Worm (Caenorhabditis elegans): ENCODE results near the gene C34D4.3.

Gene C34D4.3

ce11 chrIV:7153362-7153761, at the start of gene C34D4.3:
Gene C34D4.3 (plus strand): TSS chrIV:7153662.
- TF ChIP-seq klf-2 (GFP tag; conservative IDR thresholded peaks at IDR 0.05): no peak
- no peak for TF ChIP-seq tab-1 (GFP tag; IDR thresholded peaks at IDR 0.05)
- TF ChIP-seq cog-1 (tag; optimal IDR thresholded peaks at IDR 0.05): no peak
- TF ChIP-seq ref-1 (GFP tag; conservative IDR thresholded peaks at IDR 0.05): no peak
- TF ChIP-seq ztf-23 (GFP tag; IDR thresholded peaks at IDR 0.05): no peak
- no peak for TF ChIP-seq flt-1 (GFP tag; IDR thresholded peaks at IDR 0.05)

DNA sequence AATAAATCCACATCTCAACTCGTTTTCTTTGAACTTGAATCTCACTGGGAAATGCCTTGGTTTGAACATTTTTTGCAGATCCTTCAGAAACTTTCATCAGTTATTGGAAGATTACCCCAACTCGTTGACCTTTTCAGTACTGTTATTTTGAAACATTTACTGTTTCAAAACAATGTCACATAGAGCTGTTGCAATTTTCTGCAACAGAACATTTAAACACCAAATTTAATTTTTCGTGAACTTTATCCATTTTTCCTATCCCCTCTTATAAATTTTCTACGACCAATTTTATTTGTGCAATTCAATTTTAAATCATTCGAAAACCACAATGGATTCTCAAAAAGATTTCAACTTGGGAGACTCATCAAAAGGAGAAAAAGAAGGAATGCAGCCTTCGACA, 45.6 kb upstream of the C34D4.3 start, which contains the start of gene ZC477.2:
Gene ZC477.2 (plus strand): TSS at position 301 of the 400 bp plus-strand sequence.
- TF ChIP-seq ztf-23 (GFP tag; IDR thresholded peaks at IDR 0.05) (no peak), tab-1 (GFP tag; IDR thresholded peaks at IDR 0.05) (no peak), klf-2 (GFP tag; conservative IDR thresholded peaks at IDR 0.05) (no peak), ref-1 (GFP tag; conservative IDR thresholded peaks at IDR 0.05) (no peak), T22C8.4 (GFP tag; IDR thresholded peaks at IDR 0.05) (no peak), ztf-29 (GFP tag; IDR thresholded peaks at IDR 0.05) (no peak), med-1 (GFP tag; optimal IDR thresholded peaks at IDR 0.05; ENCODE audit: insufficient read depth) (no peak), cog-1 (tag; optimal IDR thresholded peaks at IDR 0.05) (no peak), flt-1 (GFP tag; IDR thresholded peaks at IDR 0.05) (no peak)

DNA sequence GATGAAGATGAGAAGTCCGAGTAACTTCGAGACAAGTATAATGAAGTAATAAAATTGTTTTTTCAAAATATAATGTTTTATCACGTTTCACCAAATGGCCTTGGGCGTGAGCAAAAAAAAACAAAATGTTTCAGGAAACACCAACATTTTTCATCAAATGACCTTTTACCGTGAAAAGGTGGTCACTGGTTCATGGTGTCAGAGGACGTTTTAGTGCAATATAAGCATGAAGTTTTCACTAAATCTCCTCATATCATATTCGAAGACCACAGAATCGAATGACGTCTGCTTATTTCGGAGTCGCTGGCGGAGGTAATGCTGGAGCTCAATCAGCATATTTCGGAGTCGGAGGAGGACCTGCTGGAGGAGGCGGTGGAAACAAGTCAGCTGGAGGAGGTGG, 42.1 kb upstream of the C34D4.3 start, which contains the start of the genes ZC477.7 and ssq-3:
Gene ZC477.7 (minus strand): TSS at position 101 of the 400 bp plus-strand sequence.
Gene ssq-3 (plus strand): TSS at position 251 of the 400 bp plus-strand sequence.
- no peak for TF ChIP-seq med-1 (GFP tag; optimal IDR thresholded peaks at IDR 0.05; ENCODE audit: insufficient read depth)
- TF ChIP-seq ztf-23 (GFP tag; IDR thresholded peaks at IDR 0.05): no peak
- no peak for TF ChIP-seq ref-1 (GFP tag; conservative IDR thresholded peaks at IDR 0.05)
- TF ChIP-seq cog-1 (tag; optimal IDR thresholded peaks at IDR 0.05): no peak
- no peak for TF ChIP-seq klf-2 (GFP tag; conservative IDR thresholded peaks at IDR 0.05)
- TF ChIP-seq flt-1 (GFP tag; IDR thresholded peaks at IDR 0.05): no peak
- no peak for TF ChIP-seq tab-1 (GFP tag; IDR thresholded peaks at IDR 0.05)
- no peak for TF ChIP-seq ztf-29 (GFP tag; IDR thresholded peaks at IDR 0.05)
- TF ChIP-seq T22C8.4 (GFP tag; IDR thresholded peaks at IDR 0.05): no peak

- no peak for TF ChIP-seq cog-1 (tag; optimal IDR thresholded peaks at IDR 0.05)
- TF ChIP-seq klf-2 (GFP tag; conservative IDR thresholded peaks at IDR 0.05): no peak
- TF ChIP-seq T22C8.4 (GFP tag; IDR thresholded peaks at IDR 0.05): no peak
- no peak for TF ChIP-seq tab-1 (GFP tag; IDR thresholded peaks at IDR 0.05)
- no peak for TF ChIP-seq ref-1 (GFP tag; conservative IDR thresholded peaks at IDR 0.05)
- TF ChIP-seq ztf-29 (GFP tag; IDR thresholded peaks at IDR 0.05): no peak
- no peak for TF ChIP-seq ztf-23 (GFP tag; IDR thresholded peaks at IDR 0.05)
- no peak for TF ChIP-seq flt-1 (GFP tag; IDR thresholded peaks at IDR 0.05)
- TF ChIP-seq med-1 (GFP tag; optimal IDR thresholded peaks at IDR 0.05; ENCODE audit: insufficient read depth): no peak
Measured at ce11 chrIV:7114599-7114998, 38.9 kb upstream of the C34D4.3 start, which contains the start of gene nas-8. Gene nas-8 (plus strand): TSS chrIV:7114899.

DNA sequence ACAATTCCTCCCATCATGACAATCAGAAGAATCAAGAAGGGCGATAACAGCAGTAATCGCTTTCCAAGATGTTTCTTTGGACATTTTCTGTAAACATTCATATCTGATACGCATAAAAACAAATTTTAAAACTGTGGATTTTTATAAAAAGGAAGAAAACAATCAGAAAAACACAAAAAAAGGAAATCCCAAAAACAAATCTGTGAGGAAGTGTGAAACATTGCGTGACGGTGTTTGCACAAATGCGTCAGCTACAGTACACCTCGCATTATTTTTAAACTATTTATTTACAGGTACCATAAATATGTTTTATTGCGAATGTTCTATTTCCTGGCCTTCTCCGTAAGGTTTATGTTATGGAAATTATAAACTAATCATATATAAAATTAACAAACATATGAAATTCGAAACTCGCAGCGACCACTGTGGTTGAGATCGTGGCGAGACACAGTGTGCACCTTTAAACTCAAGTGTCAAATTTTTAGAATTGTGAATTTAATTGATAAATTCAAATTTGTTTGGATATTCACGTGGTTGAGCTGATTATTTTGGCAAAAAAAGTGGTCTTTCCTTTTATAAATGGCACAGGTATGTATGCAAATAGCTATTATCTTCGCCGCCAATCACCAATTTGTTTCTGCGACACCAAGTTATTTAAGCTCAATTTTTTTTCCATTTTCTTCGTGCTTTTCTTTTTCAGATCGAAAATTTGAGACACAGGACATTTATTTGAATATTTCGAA, 32.0 kb upstream of the C34D4.3 start, which contains the start of the genes C34D4.10 and str-48:
Gene C34D4.10 (minus strand): TSS at position 101 of the 743 bp plus-strand sequence.
Gene str-48 (plus strand): TSS at position 693 of the 743 bp plus-strand sequence.
- TF ChIP-seq med-1 (GFP tag; optimal IDR thresholded peaks at IDR 0.05; ENCODE audit: insufficient read depth): no peak
- TF ChIP-seq ztf-23 (GFP tag; IDR thresholded peaks at IDR 0.05): no peak
- no peak for TF ChIP-seq flt-1 (GFP tag; IDR thresholded peaks at IDR 0.05)
- TF ChIP-seq ref-1 (GFP tag; conservative IDR thresholded peaks at IDR 0.05): no peak
- TF ChIP-seq tab-1 (GFP tag; IDR thresholded peaks at IDR 0.05): no peak
- no peak for TF ChIP-seq klf-2 (GFP tag; conservative IDR thresholded peaks at IDR 0.05)
- TF ChIP-seq ztf-29 (GFP tag; IDR thresholded peaks at IDR 0.05): no peak
- TF ChIP-seq cog-1 (tag; optimal IDR thresholded peaks at IDR 0.05): no peak
- TF ChIP-seq T22C8.4 (GFP tag; IDR thresholded peaks at IDR 0.05): no peak

DNA sequence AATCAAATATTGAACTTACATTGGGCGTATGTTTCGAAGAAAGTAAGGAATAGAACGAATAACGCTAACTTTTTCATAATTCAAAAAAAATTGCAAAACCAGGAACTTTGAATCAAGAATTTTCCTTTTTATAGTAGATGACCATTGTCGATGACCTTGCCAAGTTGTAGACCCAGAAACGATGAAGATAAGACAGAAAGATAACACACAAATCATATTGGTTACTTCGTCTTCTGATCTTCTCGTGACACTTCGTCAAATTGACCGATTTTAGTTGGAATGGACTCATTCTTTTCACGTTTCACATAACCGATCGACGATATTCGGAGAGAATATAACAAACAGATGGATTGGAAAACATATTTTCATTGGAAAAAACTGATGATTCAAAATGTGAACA, 21.7 kb upstream of the C34D4.3 start, which contains the start of gene grsp-3:
Gene grsp-3 (minus strand): TSS at position 149 of the 400 bp plus-strand sequence.
- TF ChIP-seq med-1 (GFP tag; optimal IDR thresholded peaks at IDR 0.05; ENCODE audit: insufficient read depth): no peak
- TF ChIP-seq flt-1 (GFP tag; IDR thresholded peaks at IDR 0.05): no peak
- no peak for TF ChIP-seq T22C8.4 (GFP tag; IDR thresholded peaks at IDR 0.05)
- no peak for TF ChIP-seq cog-1 (tag; optimal IDR thresholded peaks at IDR 0.05)
- no peak for TF ChIP-seq ztf-23 (GFP tag; IDR thresholded peaks at IDR 0.05)
- TF ChIP-seq klf-2 (GFP tag; conservative IDR thresholded peaks at IDR 0.05): no peak
- no peak for TF ChIP-seq ref-1 (GFP tag; conservative IDR thresholded peaks at IDR 0.05)
- TF ChIP-seq tab-1 (GFP tag; IDR thresholded peaks at IDR 0.05): no peak
- TF ChIP-seq ztf-29 (GFP tag; IDR thresholded peaks at IDR 0.05): no peak

ce11 chrIV:7133140-7133539, 20.3 kb upstream of the C34D4.3 start, which contains the start of gene cyn-12:
Gene cyn-12 (minus strand): TSS chrIV:7133217.
- TF ChIP-seq klf-2 (GFP tag; conservative IDR thresholded peaks at IDR 0.05) (no peak), T22C8.4 (GFP tag; IDR thresholded peaks at IDR 0.05) (peak; percentile 42; the same call in 1 of the 2 replicates), cog-1 (tag; optimal IDR thresholded peaks at IDR 0.05) (no peak)

- TF ChIP-seq ref-1 (GFP tag; conservative IDR thresholded peaks at IDR 0.05) (no peak), flt-1 (GFP tag; IDR thresholded peaks at IDR 0.05) (no peak), tab-1 (GFP tag; IDR thresholded peaks at IDR 0.05) (no peak), med-1 (GFP tag; optimal IDR thresholded peaks at IDR 0.05; ENCODE audit: insufficient read depth) (no peak), cog-1 (tag; optimal IDR thresholded peaks at IDR 0.05) (no peak), T22C8.4 (GFP tag; IDR thresholded peaks at IDR 0.05) (no peak), klf-2 (GFP tag; conservative IDR thresholded peaks at IDR 0.05) (no peak), ztf-23 (GFP tag; IDR thresholded peaks at IDR 0.05) (no peak), ztf-29 (GFP tag; IDR thresholded peaks at IDR 0.05) (no peak)
Measured at ce11 chrIV:7133983-7134382, 19.5 kb upstream of the C34D4.3 start, which contains the start of gene mutd-1. Gene mutd-1 (minus strand): TSS chrIV:7134083.

DNA sequence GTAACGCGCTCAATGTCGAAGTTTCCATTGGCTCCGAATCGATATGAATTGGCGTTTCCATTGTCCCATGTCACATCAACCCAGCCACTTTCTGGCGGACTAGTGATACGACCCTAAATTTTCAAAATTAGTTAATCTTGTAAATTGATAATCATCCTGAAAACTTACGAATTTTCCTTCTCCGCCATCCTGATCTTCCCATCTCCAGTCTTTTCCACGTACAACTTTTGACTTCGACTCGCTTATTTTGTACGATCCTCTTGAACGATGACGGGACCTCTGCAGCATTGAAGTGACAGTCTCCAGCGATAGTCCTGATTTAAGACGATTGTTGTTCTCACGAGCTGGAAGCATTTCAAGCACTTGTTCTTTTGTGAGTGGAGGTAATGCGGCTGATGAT, 14.3 kb upstream of the C34D4.3 start:
- no peak for TF ChIP-seq ztf-29 (GFP tag; IDR thresholded peaks at IDR 0.05)
- no peak for TF ChIP-seq tab-1 (GFP tag; IDR thresholded peaks at IDR 0.05)
- TF ChIP-seq T22C8.4 (GFP tag; IDR thresholded peaks at IDR 0.05): no peak
- TF ChIP-seq ztf-23 (GFP tag; IDR thresholded peaks at IDR 0.05): no peak
- TF ChIP-seq klf-2 (GFP tag; conservative IDR thresholded peaks at IDR 0.05): no peak
- no peak for TF ChIP-seq med-1 (GFP tag; optimal IDR thresholded peaks at IDR 0.05; ENCODE audit: insufficient read depth)
- no peak for TF ChIP-seq cog-1 (tag; optimal IDR thresholded peaks at IDR 0.05)
- TF ChIP-seq ref-1 (GFP tag; conservative IDR thresholded peaks at IDR 0.05): no peak
- no peak for TF ChIP-seq flt-1 (GFP tag; IDR thresholded peaks at IDR 0.05)
